Worm (Caenorhabditis elegans): Measurements from ENCODE around the gene cyn-2.

- TF ChIP-seq ZK546.5 (tag; optimal IDR thresholded peaks at IDR 0.05) (no peak), unc-39 (tag; optimal IDR thresholded peaks at IDR 0.05) (no peak)
These were observed 26.1 kb upstream of the cyn-2 start for ce11 chrIII:13666406-13666805.
